Worm (Caenorhabditis elegans): ENCODE measurements around the gene zig-10.

zig-10 gene

ce11 chrII:6379038-6379563, 19.4 kb upstream of the zig-10 start:
- no peak for TF ChIP-seq dpl-1 (GFP tag; optimal IDR thresholded peaks at IDR 0.05)
- TF ChIP-seq bed-1 (GFP tag; IDR thresholded peaks at IDR 0.05), result no peak
- no peak for TF ChIP-seq chd-7 (tag; optimal IDR thresholded peaks at IDR 0.05)
- no peak for TF ChIP-seq nfyb-1 (GFP tag; IDR thresholded peaks at IDR 0.05)
- TF ChIP-seq die-1 (tag; optimal IDR thresholded peaks at IDR 0.05), result no peak
- TF ChIP-seq F57C9.4 (tag; optimal IDR thresholded peaks at IDR 0.05), result no peak

DNA sequence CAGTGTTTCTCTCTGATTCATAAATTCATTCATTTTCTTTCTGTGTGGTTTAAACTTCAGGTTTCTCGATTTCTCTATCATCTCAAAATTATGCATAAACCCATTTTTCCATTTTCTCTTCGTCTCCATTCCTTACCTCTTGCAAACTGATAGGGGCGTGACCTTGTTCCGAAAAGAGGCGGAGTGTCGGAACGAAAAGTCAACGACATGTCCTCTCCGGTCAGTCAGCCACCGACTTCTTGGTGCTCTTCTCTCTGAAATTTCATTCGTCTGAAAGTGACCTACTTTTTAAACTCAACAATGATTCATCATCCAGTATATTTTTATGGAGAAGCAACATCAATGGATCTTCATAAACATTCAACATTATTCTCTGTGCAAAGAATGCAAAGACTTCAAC, 17.6 kb upstream of the zig-10 start, which contains the start of gene F58F12.12:
Gene F58F12.12, plus strand, starts transcription at position 301 of the 400 bp plus-strand sequence.
- TF ChIP-seq nhr-80 (tag; optimal IDR thresholded peaks at IDR 0.05) (peak; percentile 14), Y95B8A.8 (GFP tag; IDR thresholded peaks at IDR 0.05) (no peak), B0336.3 (GFP tag; IDR thresholded peaks at IDR 0.05) (no peak), B0019.2 (GFP tag; conservative IDR thresholded peaks at IDR 0.05) (no peak)

DNA sequence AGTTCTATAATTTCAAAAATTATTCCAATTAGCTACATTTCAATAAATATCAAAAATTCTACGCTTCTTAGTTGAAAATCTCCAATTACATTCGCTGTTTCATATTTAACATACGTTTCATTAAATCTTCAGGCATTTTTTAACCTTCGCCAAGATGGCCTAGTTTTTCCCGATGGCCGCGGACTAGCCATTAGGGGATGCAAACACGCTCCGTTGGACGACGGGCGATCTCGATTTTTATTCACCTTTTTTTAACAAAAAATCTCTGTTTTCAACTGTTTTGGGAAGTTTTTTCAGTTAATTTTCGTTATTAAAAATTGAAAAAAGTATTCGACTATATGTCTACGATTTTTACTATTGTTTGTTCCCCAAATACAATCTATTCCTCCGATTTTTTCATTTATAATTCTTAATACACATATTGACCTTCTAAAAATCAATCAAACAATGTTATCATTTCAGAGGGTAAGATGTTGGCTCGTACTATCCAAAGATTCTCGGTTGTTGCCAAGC, 15.3 kb upstream of the zig-10 start, which contains the start of gene F58F12.1:
Gene F58F12.1, plus strand, starts transcription at position 463 of the 513 bp plus-strand sequence.
- no peak for TF ChIP-seq C06A6.2 (GFP tag; conservative IDR thresholded peaks at IDR 0.05)
- TF ChIP-seq tbx-9 (tag; optimal IDR thresholded peaks at IDR 0.05; ENCODE audit: borderline replicate concordance), result no peak
- TF ChIP-seq ZK185.1 (tag; optimal IDR thresholded peaks at IDR 0.05; ENCODE audit: poor library complexity, severe bottlenecking), result peak; percentile 63
- TF ChIP-seq nhr-90 (tag; optimal IDR thresholded peaks at IDR 0.05), result no peak
- TF ChIP-seq ekl-4 (GFP tag; IDR thresholded peaks at IDR 0.05), result no peak
- peak; percentile 56 for TF ChIP-seq dox-1 (GFP tag; IDR thresholded peaks at IDR 0.05)
- TF ChIP-seq ztf-6 (GFP tag; IDR thresholded peaks at IDR 0.05), result no peak
- no peak for TF ChIP-seq attf-3 (GFP tag; conservative IDR thresholded peaks at IDR 0.05)
- TF ChIP-seq F37B4.10 (GFP tag; IDR thresholded peaks at IDR 0.05), result no peak
- TF ChIP-seq F57C9.4 (tag; optimal IDR thresholded peaks at IDR 0.05), result no peak
- no peak for TF ChIP-seq bed-2 (GFP tag; IDR thresholded peaks at IDR 0.05)
- TF ChIP-seq C17E4.6 (GFP tag; IDR thresholded peaks at IDR 0.05), result no peak
- TF ChIP-seq nfya-1 (tag; optimal IDR thresholded peaks at IDR 0.05; ENCODE audit: borderline replicate concordance, insufficient read depth), result no peak
- TF ChIP-seq xnd-1 (tag; optimal IDR thresholded peaks at IDR 0.05), result no peak
- TF ChIP-seq unc-62 (GFP tag; optimal IDR thresholded peaks at IDR 0.05), result no peak
- no peak for TF ChIP-seq mxl-1 (tag; optimal IDR thresholded peaks at IDR 0.05)
- peak; percentile 27 for TF ChIP-seq snpc-4 (GFP tag; optimal IDR thresholded peaks at IDR 0.05)
- TF ChIP-seq snpc-4 (tag; optimal IDR thresholded peaks at IDR 0.05), result peak in 2 of 4 experiments; percentile 24 to 57
- no peak for TF ChIP-seq madf-3 (GFP tag; IDR thresholded peaks at IDR 0.05)
- no peak for TF ChIP-seq hrde-1 (tag; optimal IDR thresholded peaks at IDR 0.05; ENCODE audit: borderline replicate concordance)
- no peak for TF ChIP-seq dpl-1 (GFP tag; optimal IDR thresholded peaks at IDR 0.05)
- no peak for TF ChIP-seq zim-3 (tag; optimal IDR thresholded peaks at IDR 0.05)
- no peak for TF ChIP-seq ztf-26 (tag; optimal IDR thresholded peaks at IDR 0.05)
- no peak for TF ChIP-seq sdz-38 (tag; optimal IDR thresholded peaks at IDR 0.05)
- TF ChIP-seq him-1 (tag; optimal IDR thresholded peaks at IDR 0.05), result no peak
- no peak for TF ChIP-seq lin-40 (tag; optimal IDR thresholded peaks at IDR 0.05)
- no peak for TF ChIP-seq ztf-22 (GFP tag; optimal IDR thresholded peaks at IDR 0.05)
- TF ChIP-seq madf-10 (tag; optimal IDR thresholded peaks at IDR 0.05), result no peak
- TF ChIP-seq egl-18 (GFP tag; IDR thresholded peaks at IDR 0.05), result no peak
- no peak for TF ChIP-seq pbrm-1 (GFP tag; IDR thresholded peaks at IDR 0.05)
- TF ChIP-seq ceh-27 (GFP tag; optimal IDR thresholded peaks at IDR 0.05), result peak; percentile 53
- peak; percentile 93 for TF ChIP-seq F23B12.7 (tag; optimal IDR thresholded peaks at IDR 0.05; ENCODE audit: insufficient read depth)
- peak; percentile 81 for TF ChIP-seq unc-130 (GFP tag; optimal IDR thresholded peaks at IDR 0.05)
- TF ChIP-seq lir-1 (GFP tag; conservative IDR thresholded peaks at IDR 0.05), result no peak
- no peak for TF ChIP-seq ztf-25 (GFP tag; IDR thresholded peaks at IDR 0.05)
- peak; percentile 38; the same call in 1 of the 2 replicates for TF ChIP-seq hmg-1.2 (GFP tag; IDR thresholded peaks at IDR 0.05)
- TF ChIP-seq F49E8.2 (tag; optimal IDR thresholded peaks at IDR 0.05; ENCODE audit: insufficient read depth), result no peak
